Fruit fly (Drosophila melanogaster) whole organism, embryonic: ENCODE data around the gene Sb.

Source experiments
- ATbp ChIP-seq: fragments of 200-800 bp; sonication (Bioruptor generic); optimal IDR thresholded peaks from 2 replicates; lab custom pipeline; 2017; ENCODE audit warnings: missing biosample characterization, mild to moderate bottlenecking, missing genetic modification characterization, missing genetic modification reagents
- CG11093 ChIP-seq: fragments of 200-800 bp; sonication (Bioruptor generic); IDR thresholded peaks from 3 replicates; pipeline ENCODE4 v1.3.6; 2022; ENCODE audit warnings: missing biosample characterization, missing genetic modification characterization
- CG17359 ChIP-seq: fragments of 200-800 bp; sonication (Bioruptor generic); optimal IDR thresholded peaks from 3 replicates; lab custom pipeline; 2018; ENCODE audit warnings: missing biosample characterization, mild to moderate bottlenecking, missing genetic modification characterization, moderate library complexity
- CG6791 ChIP-seq: fragments of 200-800 bp; sonication (Bioruptor generic); IDR thresholded peaks from 3 replicates; pipeline ENCODE4 v1.3.6; 2022; ENCODE audit warnings: missing biosample characterization, missing genetic modification characterization; ENCODE audit not compliant: partially characterized antibody
- CrebB ChIP-seq: fragments of 200-800 bp; sonication (Bioruptor generic); optimal IDR thresholded peaks from 3 replicates; lab custom pipeline; 2018; ENCODE audit warnings: missing biosample characterization, mild to moderate bottlenecking, missing genetic modification characterization
- D ChIP-seq, 2 experiments: fragments of 200-800 bp in 1 of 2; fragments of >200 bp in 1 of 2; sonication (Bioruptor generic) in 1 of 2; optimal IDR thresholded peaks; 2 replicates in 1 of 2; 3 replicates in 1 of 2; lab custom pipeline; 2017; ENCODE audit warnings: mild to moderate bottlenecking in 1 of 2, missing biosample characterization in 1 of 2, missing genetic modification characterization in 1 of 2, missing genetic modification reagents in 1 of 2
- fd96Cb ChIP-seq: fragments of 200-800 bp; sonication (Bioruptor generic); optimal IDR thresholded peaks from 2 replicates; lab custom pipeline; 2018; ENCODE audit warnings: missing biosample characterization, mild to moderate bottlenecking, missing genetic modification characterization, moderate library complexity
- jing ChIP-seq: fragments of 200-800 bp; sonication (Bioruptor generic); optimal IDR thresholded peaks from 2 replicates; lab custom pipeline; 2018; ENCODE audit warnings: missing biosample characterization, mild to moderate bottlenecking, missing genetic modification characterization
- nom ChIP-seq: fragments of 200-800 bp; sonication (Bioruptor generic); optimal IDR thresholded peaks from 2 replicates; lab custom pipeline; 2017; ENCODE audit warnings: missing biosample characterization, missing genetic modification characterization, mild to moderate bottlenecking, moderate library complexity, missing genetic modification reagents

DNA sequence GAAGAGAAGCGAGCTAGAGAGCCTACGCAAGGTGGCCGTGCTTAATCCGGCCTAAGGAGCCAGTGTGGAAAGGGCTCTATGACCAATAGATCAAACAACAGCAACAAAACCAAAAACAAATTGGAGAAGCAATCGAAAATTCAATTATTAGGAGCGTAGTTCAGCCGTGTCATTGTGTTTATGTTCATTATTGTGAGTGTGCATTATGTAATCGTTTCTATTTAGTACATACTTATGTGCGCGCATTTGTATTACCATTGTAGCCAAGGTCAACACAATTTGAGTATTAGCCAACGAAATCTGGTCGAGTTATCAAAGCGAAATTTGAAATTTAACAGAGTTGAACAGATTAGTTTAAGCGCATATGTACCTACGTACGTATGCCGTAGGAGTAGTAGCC, 32.8 kb downstream of the Sb start:
- TF ChIP-seq CG6791 (GFP tag; lab: Robert Waterston, UW) (no peak), CG11093 (GFP tag; lab: Robert Waterston, UW) (no peak), fd96Cb (no peak), ATbp (GFP tag; lab: Kevin White, UChicago) (no peak), D (optimal IDR thresholded peaks at IDR 0.05; lab: Kevin White, UChicago) (no peak), D (GFP tag; optimal IDR thresholded peaks at IDR 0.05; lab: Kevin White, UChicago) (no peak), CrebB (tag; lab: Kevin White, UChicago) (no peak), jing (GFP tag; lab: Kevin White, UChicago) (no peak), nom (GFP tag; lab: Kevin White, UChicago) (no peak), CG17359 (tag; lab: Kevin White, UChicago) (no peak)
